Fruit fly (Drosophila melanogaster) whole organism, prepupa: ENCODE data around the gene rec.

Experiments used
- CG15336 ChIP-seq: fragments of 200-800 bp; sonication (Bioruptor generic); IDR thresholded peaks from 2 replicates; pipeline ENCODE4 v1.3.6; 2022; ENCODE audit warnings: missing biosample characterization, missing genetic modification characterization
- CG1621 ChIP-seq: fragments of 200-800 bp; sonication (Bioruptor generic); optimal IDR thresholded peaks from 3 replicates; lab custom pipeline; 2018; ENCODE audit warnings: missing biosample characterization, mild to moderate bottlenecking, missing genetic modification characterization
- CG31627 ChIP-seq: fragments of 200-800 bp; sonication (Bioruptor generic); optimal IDR thresholded peaks from 3 replicates; lab custom pipeline; 2016; ENCODE audit warnings: missing biosample characterization, missing genetic modification characterization
- CG3919 ChIP-seq: fragments of 200-800 bp; sonication (Bioruptor generic); optimal IDR thresholded peaks from 3 replicates; lab custom pipeline; 2016; ENCODE audit warnings: missing biosample characterization, missing genetic modification characterization
- CG4318 ChIP-seq: fragments of 200-800 bp; sonication (Bioruptor generic); optimal IDR thresholded peaks from 3 replicates; lab custom pipeline; 2017; ENCODE audit warnings: missing biosample characterization, mild to moderate bottlenecking, missing genetic modification characterization
- CG6163 ChIP-seq: fragments of 200-800 bp; sonication (Bioruptor generic); IDR thresholded peaks from 3 replicates; pipeline ENCODE4 v1.3.6; 2022; ENCODE audit warnings: missing biosample characterization, missing genetic modification characterization
- CG6808 ChIP-seq: fragments of 200-800 bp; sonication (Bioruptor generic); optimal IDR thresholded peaks from 3 replicates; lab custom pipeline; 2017; ENCODE audit warnings: missing biosample characterization, missing genetic modification characterization, mild to moderate bottlenecking, moderate library complexity, missing genetic modification reagents
- CG6854 ChIP-seq: fragments of 200-800 bp; sonication (Bioruptor generic); optimal IDR thresholded peaks from 2 replicates; lab custom pipeline; 2017; ENCODE audit warnings: missing biosample characterization, mild to moderate bottlenecking, missing genetic modification characterization
- CG7368 ChIP-seq: fragments of 200-800 bp; sonication (Bioruptor generic); optimal IDR thresholded peaks from 3 replicates; lab custom pipeline; 2016; ENCODE audit warnings: missing biosample characterization, missing genetic modification characterization
- CG8119 ChIP-seq: fragments of 200-800 bp; sonication (Bioruptor generic); IDR thresholded peaks from 3 replicates; pipeline ENCODE4 v1.3.6; 2022; ENCODE audit warnings: missing biosample characterization, missing genetic modification characterization
- CG8319 ChIP-seq: fragments of 200-800 bp; sonication (Bioruptor generic); optimal IDR thresholded peaks from 3 replicates; lab custom pipeline; 2016; ENCODE audit warnings: missing biosample characterization, missing genetic modification characterization
- CG8632 ChIP-seq: fragments of 200-800 bp; sonication (Bioruptor generic); optimal IDR thresholded peaks from 3 replicates; lab custom pipeline; 2016; ENCODE audit warnings: missing biosample characterization, missing genetic modification characterization
- Eip75B ChIP-seq: fragments of 200-800 bp; sonication (Bioruptor generic); optimal IDR thresholded peaks from 3 replicates; lab custom pipeline; 2016; ENCODE audit warnings: missing biosample characterization, missing genetic modification characterization
- Eip93F ChIP-seq: fragments of 200-800 bp; sonication (Bioruptor generic); optimal IDR thresholded peaks from 2 replicates; lab custom pipeline; 2016; ENCODE audit warnings: missing biosample characterization, mild to moderate bottlenecking, missing genetic modification characterization
- Ets21C ChIP-seq: fragments of 200-800 bp; sonication (Bioruptor generic); optimal IDR thresholded peaks from 3 replicates; lab custom pipeline; 2016; ENCODE audit warnings: missing biosample characterization, missing genetic modification characterization
- Ets96B ChIP-seq: fragments of 200-800 bp; optimal IDR thresholded peaks from 2 replicates; lab custom pipeline; 2019; ENCODE audit warnings: missing biosample characterization, mild to moderate bottlenecking, missing genetic modification characterization, moderate library complexity
- Gug ChIP-seq: fragments of 200-800 bp; sonication (Bioruptor generic); IDR thresholded peaks from 2 replicates; pipeline ENCODE4 v1.3.6; 2022; ENCODE audit warnings: missing biosample characterization, missing genetic modification characterization
- Hr38 ChIP-seq: sonication (Bioruptor generic); optimal IDR thresholded peaks from 2 replicates; lab custom pipeline; 2016; ENCODE audit warnings: missing biosample characterization, missing genetic modification characterization
- Hr39 ChIP-seq: fragments of 200-800 bp; sonication (Bioruptor generic); optimal IDR thresholded peaks from 2 replicates; lab custom pipeline; 2016; ENCODE audit warnings: missing biosample characterization, missing genetic modification characterization
- Hr4 ChIP-seq: fragments of 200-800 bp; sonication (Bioruptor generic); optimal IDR thresholded peaks from 3 replicates; lab custom pipeline; 2016; ENCODE audit warnings: missing biosample characterization, missing genetic modification characterization
- Met ChIP-seq: fragments of 200-800 bp; sonication (Bioruptor generic); optimal IDR thresholded peaks from 3 replicates; lab custom pipeline; 2016; ENCODE audit warnings: missing biosample characterization, missing genetic modification characterization
- Smox ChIP-seq: fragments of 200-800 bp; sonication (Bioruptor generic); optimal IDR thresholded peaks from 3 replicates; lab custom pipeline; 2016; ENCODE audit warnings: missing biosample characterization, missing genetic modification characterization
- Sox14 ChIP-seq: fragments of 200-800 bp; sonication (Bioruptor generic); optimal IDR thresholded peaks from 3 replicates; lab custom pipeline; 2016; ENCODE audit warnings: missing biosample characterization, missing genetic modification characterization
- Sox15 ChIP-seq: fragments of 200-800 bp; sonication (Bioruptor generic); optimal IDR thresholded peaks from 3 replicates; lab custom pipeline; 2016; ENCODE audit warnings: missing biosample characterization, missing genetic modification characterization
- achi ChIP-seq: fragments of 200-800 bp; sonication (Bioruptor generic); optimal IDR thresholded peaks from 3 replicates; lab custom pipeline; 2016; ENCODE audit warnings: missing biosample characterization, missing genetic modification characterization
- cyc ChIP-seq: fragments of 200-800 bp; sonication (Bioruptor generic); optimal IDR thresholded peaks from 3 replicates; lab custom pipeline; 2016; ENCODE audit warnings: missing biosample characterization, missing genetic modification characterization
- fd85E ChIP-seq: fragments of 200-800 bp; sonication (Bioruptor generic); optimal IDR thresholded peaks from 3 replicates; lab custom pipeline; 2016; ENCODE audit warnings: missing biosample characterization, missing genetic modification characterization
- lz ChIP-seq: fragments of 200-800 bp; sonication (Bioruptor generic); optimal IDR thresholded peaks from 3 replicates; lab custom pipeline; 2016; ENCODE audit warnings: missing biosample characterization, missing genetic modification characterization
- pdm3 ChIP-seq: fragments of 200-800 bp; sonication (Bioruptor generic); optimal IDR thresholded peaks from 3 replicates; lab custom pipeline; 2016; ENCODE audit warnings: missing biosample characterization, missing genetic modification characterization
- salr ChIP-seq, 2 experiments: fragments of 200-800 bp; sonication (Bioruptor generic); optimal IDR thresholded peaks; 3 replicates each; lab custom pipeline; 2016 to 2018; ENCODE audit warnings: missing biosample characterization in 2 of 2, missing genetic modification characterization in 2 of 2, mild to moderate bottlenecking in 1 of 2
- spab ChIP-seq: fragments of 200-800 bp; sonication (Bioruptor generic); optimal IDR thresholded peaks from 2 replicates; lab custom pipeline; 2017; ENCODE audit warnings: missing biosample characterization, mild to moderate bottlenecking, missing genetic modification characterization, missing genetic modification reagents
- topi ChIP-seq: fragments of 200-800 bp; sonication (Bioruptor generic); optimal IDR thresholded peaks from 3 replicates; lab custom pipeline; 2016; ENCODE audit warnings: missing biosample characterization, missing genetic modification characterization
- vri ChIP-seq: fragments of 200-800 bp; sonication (Bioruptor generic); optimal IDR thresholded peaks from 3 replicates; lab custom pipeline; 2016; ENCODE audit warnings: missing biosample characterization, mild to moderate bottlenecking, missing genetic modification characterization

The rec gene

dm6 chr3R:15792427-15792826 is 40.0 kb downstream of the rec start, which contains the start of gene Acyp2 (continued):
- TF ChIP-seq vri (no peak), Hr38 (GFP tag; lab: Kevin White, UChicago) (no peak), CG1621 (tag; lab: Kevin White, UChicago) (no peak), Gug (GFP tag; lab: Robert Waterston, UW) (no peak)

- TF ChIP-seq vri (no peak), CG6854 (GFP tag; lab: Kevin White, UChicago) (no peak), spab (GFP tag; lab: Kevin White, UChicago) (no peak), CG8632 (GFP tag; lab: Kevin White, UChicago) (no peak), salr (GFP tag; optimal IDR thresholded peaks at IDR 0.05; lab: Kevin White, UChicago) (no peak), Eip75B (GFP tag; lab: Kevin White, UChicago) (no peak), Smox (GFP tag; lab: Kevin White, UChicago) (no peak), Hr4 (GFP tag; lab: Kevin White, UChicago) (no peak), fd85E (GFP tag; lab: Kevin White, UChicago) (no peak), CG6808 (GFP tag; lab: Kevin White, UChicago) (no peak), Hr38 (GFP tag; lab: Kevin White, UChicago) (no peak), CG4318 (GFP tag; lab: Kevin White, UChicago) (no peak), CG8319 (GFP tag; lab: Kevin White, UChicago) (no peak), CG8119 (GFP tag; lab: Robert Waterston, UW) (no peak), CG3919 (no peak), Met (GFP tag; lab: Kevin White, UChicago) (no peak), Ets21C (GFP tag; lab: Kevin White, UChicago) (no peak), CG15336 (GFP tag; lab: Robert Waterston, UW) (no peak)
Measured at dm6 chr3R:15788221-15788620, 44.2 kb downstream of the rec start, which contains the start of gene Uros2. Gene Uros2, plus strand, starts transcription at chr3R:15788521.

dm6 chr3R:15786538-15786937 is 45.9 kb downstream of the rec start, which contains the start of gene CG9590:
Gene CG9590, plus strand, starts transcription at chr3R:15786703.
- TF ChIP-seq pdm3 (GFP tag; lab: Kevin White, UChicago) (no peak), Hr39 (GFP tag; lab: Kevin White, UChicago) (no peak)
- TF ChIP-seq, all 60 proteins: peak for 0

dm6 chr3R:15784298-15784697 is 48.1 kb downstream of the rec start:
- no peak for TF ChIP-seq CG6854 (GFP tag; lab: Kevin White, UChicago)
- no peak for TF ChIP-seq Ets96B
- TF ChIP-seq Sox15 (GFP tag; lab: Kevin White, UChicago): no peak

- TF ChIP-seq CG6163 (no peak), CG7368 (GFP tag; lab: Kevin White, UChicago) (no peak), achi (GFP tag; lab: Kevin White, UChicago) (no peak), cyc (GFP tag; lab: Kevin White, UChicago) (no peak), CG4318 (GFP tag; lab: Kevin White, UChicago) (no peak), Gug (GFP tag; lab: Robert Waterston, UW) (no peak), Sox14 (GFP tag; lab: Kevin White, UChicago) (no peak), Hr39 (GFP tag; lab: Kevin White, UChicago) (no peak), Sox15 (GFP tag; lab: Kevin White, UChicago) (no peak), Eip93F (no peak), Hr38 (GFP tag; lab: Kevin White, UChicago) (no peak), CG6854 (GFP tag; lab: Kevin White, UChicago) (no peak), CG8319 (GFP tag; lab: Kevin White, UChicago) (no peak), CG31627 (no peak), topi (GFP tag; lab: Kevin White, UChicago) (no peak), CG15336 (GFP tag; lab: Robert Waterston, UW) (no peak), lz (GFP tag; lab: Kevin White, UChicago) (no peak), fd85E (GFP tag; lab: Kevin White, UChicago) (no peak)
- TF ChIP-seq, all 60 proteins: peak for 0
Measured at dm6 chr3R:15779505-15779904, 52.9 kb downstream of the rec start, which contains the start of gene CG5614. Gene CG5614, plus strand, starts transcription at chr3R:15779805.
